Worm (Caenorhabditis elegans) whole organism, L1 larva: ENCODE results near the gene Y39A1A.20.
"Not testable (repeated sequence)": the region's sequence is repeated elsewhere in the genome, so short reads cannot be mapped to it uniquely, and the experiment has no call there.

ENCODE experiments used
- C04F5.9 ChIP-seq: sonication (generic microtip); optimal IDR thresholded peaks from 2 replicates; lab custom pipeline; 2016; ENCODE audit warnings: missing genetic modification characterization, missing compliant biosample characterization
- C16A3.4 ChIP-seq: fragments of 150-350 bp; optimal IDR thresholded peaks from 2 replicates; lab custom pipeline; 2014; ENCODE audit warnings: missing biosample characterization, missing genetic modification characterization
- aha-1 ChIP-seq: fragments of 150-350 bp; optimal IDR thresholded peaks from 2 replicates; lab custom pipeline; 2014; ENCODE audit warnings: missing biosample characterization, missing genetic modification characterization
- alr-1 ChIP-seq: fragments of 200-800 bp; sonication (Bioruptor generic); optimal IDR thresholded peaks from 2 replicates; lab custom pipeline; 2018; ENCODE audit warnings: borderline replicate concordance, mild to moderate bottlenecking, missing genetic modification characterization, missing compliant biosample characterization
- blmp-1 ChIP-seq: fragments of 150-350 bp; optimal IDR thresholded peaks from 2 replicates; lab custom pipeline; 2014; ENCODE audit warnings: missing biosample characterization, missing genetic modification characterization
- ceh-82 ChIP-seq, 3 experiments: fragments of 150-350 bp in 1 of 3; sonication (generic microtip) in 2 of 3; optimal IDR thresholded peaks; 2 replicates each; lab custom pipeline; 2014 to 2017; ENCODE audit warnings: missing biosample characterization in 3 of 3, missing genetic modification characterization in 3 of 3
- dsc-1 ChIP-seq: sonication (generic microtip); optimal IDR thresholded peaks from 2 replicates; lab custom pipeline; 2016; ENCODE audit warnings: mild to moderate bottlenecking, missing genetic modification characterization, missing compliant biosample characterization
- efl-1 ChIP-seq, 4 experiments: fragments of 150-350 bp; optimal IDR thresholded peaks in 3 of 4; peaks in 1 of 4; 1 replicate in 1 of 4; 2 replicates in 3 of 4; lab custom pipeline; 2014; ENCODE audit warnings: missing biosample characterization in 2 of 4, missing genetic modification characterization in 2 of 4, missing genetic modification reagents in 2 of 4
- egl-13 ChIP-seq: sonication (generic microtip); optimal IDR thresholded peaks from 2 replicates; lab custom pipeline; 2016; ENCODE audit warnings: missing genotype, missing genetic modification reagents, missing genetic modification characterization, missing compliant biosample characterization
- egl-27 ChIP-seq, 2 experiments: fragments of 150-350 bp in 1 of 2; sonication (generic microtip); optimal IDR thresholded peaks; 3 replicates each; lab custom pipeline; 2017 to 2018; ENCODE audit warnings: missing biosample characterization in 2 of 2, missing genetic modification characterization in 2 of 2, missing genetic modification reagents in 2 of 2
- elt-2 ChIP-seq: sonication (generic microtip); optimal IDR thresholded peaks from 2 replicates; lab custom pipeline; 2016; ENCODE audit warnings: missing genetic modification characterization, mild to moderate bottlenecking, inconsistent platforms, missing compliant biosample characterization, missing genetic modification reagents
- fkh-4 ChIP-seq: sonication (generic microtip); optimal IDR thresholded peaks from 2 replicates; lab custom pipeline; 2016; ENCODE audit warnings: missing compliant biosample characterization, missing genetic modification characterization, borderline replicate concordance
- fkh-8 ChIP-seq: sonication (generic microtip); optimal IDR thresholded peaks from 2 replicates; lab custom pipeline; 2016; ENCODE audit warnings: mild to moderate bottlenecking, missing genetic modification characterization, missing compliant biosample characterization
- grh-1 ChIP-seq: fragments of 200-800 bp; sonication (Bioruptor generic); IDR thresholded peaks from 2 replicates; pipeline ENCODE4 v1.3.6; 2022; ENCODE audit warnings: missing genetic modification reagents, missing genetic modification characterization, missing compliant biosample characterization
- hlh-17 ChIP-seq: fragments of 200-800 bp; sonication (Bioruptor generic); optimal IDR thresholded peaks from 2 replicates; lab custom pipeline; 2018; ENCODE audit warnings: missing genetic modification characterization, mild to moderate bottlenecking, missing compliant biosample characterization, moderate library complexity, borderline replicate concordance
- hlh-4 ChIP-seq: sonication (generic microtip); optimal IDR thresholded peaks from 2 replicates; lab custom pipeline; 2016; ENCODE audit warnings: mild to moderate bottlenecking, missing genetic modification characterization, missing compliant biosample characterization
- irx-1 ChIP-seq: sonication (generic microtip); optimal IDR thresholded peaks from 2 replicates; lab custom pipeline; 2016; ENCODE audit warnings: missing genetic modification characterization, missing compliant biosample characterization
- jun-1 ChIP-seq: fragments of 150-350 bp; optimal IDR thresholded peaks from 2 replicates; lab custom pipeline; 2014; ENCODE audit warnings: missing biosample characterization, missing genetic modification reagents, missing genetic modification characterization
- lin-13 ChIP-seq: fragments of 150-350 bp; optimal IDR thresholded peaks from 2 replicates; lab custom pipeline; 2014; ENCODE audit warnings: missing biosample characterization, missing genetic modification reagents, missing genetic modification characterization
- lin-15B ChIP-seq: fragments of 150-350 bp; sonication (generic microtip); optimal IDR thresholded peaks from 3 replicates; lab custom pipeline; 2014; ENCODE audit warnings: missing biosample characterization, missing genetic modification characterization
- lir-3 ChIP-seq: sonication (generic microtip); optimal IDR thresholded peaks from 2 replicates; lab custom pipeline; 2016; ENCODE audit warnings: mild to moderate bottlenecking, missing genetic modification characterization, moderate library complexity, missing compliant biosample characterization; ENCODE audit not compliant: poor library complexity
- mab-9 ChIP-seq: fragments of 200-800 bp; sonication (Bioruptor generic); IDR thresholded peaks from 2 replicates; pipeline ENCODE4 v1.3.6; 2022; ENCODE audit warnings: missing genetic modification reagents, missing genetic modification characterization, missing compliant biosample characterization
- mdl-1 ChIP-seq, 2 experiments: fragments of 150-350 bp; optimal IDR thresholded peaks; 2 replicates each; lab custom pipeline; 2014 to 2017; ENCODE audit warnings: missing biosample characterization in 2 of 2, missing genetic modification characterization in 2 of 2, inconsistent platforms in 1 of 2
- mef-2 ChIP-seq: fragments of 150-350 bp; optimal IDR thresholded peaks from 2 replicates; lab custom pipeline; 2014; ENCODE audit warnings: missing biosample characterization, missing genetic modification characterization
- mep-1 ChIP-seq: fragments of 150-350 bp; optimal IDR thresholded peaks from 2 replicates; lab custom pipeline; 2014; ENCODE audit warnings: missing biosample characterization, missing genetic modification characterization
- nhr-11 ChIP-seq: fragments of 150-350 bp; optimal IDR thresholded peaks from 2 replicates; lab custom pipeline; 2014; ENCODE audit warnings: missing biosample characterization, missing genetic modification characterization
- nhr-19 ChIP-seq: fragments of 200-800 bp; sonication (Bioruptor generic); conservative IDR thresholded peaks from 2 replicates; pipeline ENCODE4 v1.3.6; 2022; ENCODE audit warnings: missing genetic modification characterization, missing compliant biosample characterization
- nhr-47 ChIP-seq: sonication (generic microtip); optimal IDR thresholded peaks from 2 replicates; lab custom pipeline; 2016; ENCODE audit warnings: mild to moderate bottlenecking, missing genetic modification characterization, moderate library complexity, missing compliant biosample characterization
- nhr-71 ChIP-seq: sonication (generic microtip); optimal IDR thresholded peaks from 2 replicates; lab custom pipeline; 2016; ENCODE audit warnings: mild to moderate bottlenecking, missing genetic modification characterization, moderate library complexity, missing compliant biosample characterization
- nhr-76 ChIP-seq: sonication (generic microtip); optimal IDR thresholded peaks from 2 replicates; lab custom pipeline; 2017; ENCODE audit warnings: missing biosample characterization, missing genetic modification characterization
- nhr-84 ChIP-seq: sonication (generic microtip); optimal IDR thresholded peaks from 2 replicates; lab custom pipeline; 2017; ENCODE audit warnings: missing biosample characterization, missing genetic modification characterization
- nhr-90 ChIP-seq: sonication (generic microtip); optimal IDR thresholded peaks from 2 replicates; lab custom pipeline; 2016; ENCODE audit warnings: mild to moderate bottlenecking, missing genetic modification characterization, missing compliant biosample characterization; ENCODE audit not compliant: poor library complexity
- pax-3 ChIP-seq: fragments of 200-800 bp; sonication (Bioruptor generic); optimal IDR thresholded peaks from 2 replicates; lab custom pipeline; 2018; ENCODE audit warnings: mild to moderate bottlenecking, missing genetic modification characterization, moderate library complexity, missing compliant biosample characterization
- pqm-1 ChIP-seq: sonication (generic microtip); optimal IDR thresholded peaks from 3 replicates; lab custom pipeline; 2017; ENCODE audit warnings: missing biosample characterization, missing genetic modification characterization
- rnt-1 ChIP-seq: sonication (generic microtip); optimal IDR thresholded peaks from 2 replicates; lab custom pipeline; 2016; ENCODE audit warnings: mild to moderate bottlenecking, missing genetic modification characterization, moderate library complexity, missing compliant biosample characterization
- snpc-4 ChIP-seq: fragments of 150-350 bp; optimal IDR thresholded peaks from 2 replicates; lab custom pipeline; 2014; ENCODE audit warnings: missing biosample characterization, missing genetic modification characterization
- sptf-1 ChIP-seq: fragments of 150-350 bp; optimal IDR thresholded peaks from 2 replicates; lab custom pipeline; 2014; ENCODE audit warnings: missing biosample characterization, missing genetic modification characterization
- swsn-7 ChIP-seq: sonication (generic microtip); optimal IDR thresholded peaks from 2 replicates; lab custom pipeline; 2016; ENCODE audit warnings: missing genetic modification characterization, missing compliant biosample characterization
- tbx-2 ChIP-seq: sonication (generic microtip); optimal IDR thresholded peaks from 2 replicates; lab custom pipeline; 2016; ENCODE audit warnings: missing genetic modification characterization, missing compliant biosample characterization
- unc-130 ChIP-seq: fragments of 150-350 bp; optimal IDR thresholded peaks from 2 replicates; lab custom pipeline; 2017; ENCODE audit warnings: missing biosample characterization, missing genetic modification characterization, inconsistent platforms
- unc-62 ChIP-seq: fragments of 150-350 bp; optimal IDR thresholded peaks from 2 replicates; lab custom pipeline; 2014; ENCODE audit warnings: missing biosample characterization, missing genetic modification reagents, missing genetic modification characterization
- unc-86 ChIP-seq: sonication (generic microtip); optimal IDR thresholded peaks from 2 replicates; lab custom pipeline; 2016; ENCODE audit warnings: missing genetic modification characterization, missing compliant biosample characterization
- unc-98 ChIP-seq: fragments of 200-800 bp; sonication (Bioruptor generic); IDR thresholded peaks from 2 replicates; pipeline ENCODE4 v1.3.6; 2022; ENCODE audit warnings: missing genetic modification characterization, missing compliant biosample characterization
- zag-1 ChIP-seq: fragments of 150-350 bp; optimal IDR thresholded peaks from 2 replicates; lab custom pipeline; 2014; ENCODE audit warnings: missing biosample characterization, missing genetic modification characterization
- zip-4 ChIP-seq: fragments of 200-800 bp; sonication (Bioruptor generic); optimal IDR thresholded peaks from 2 replicates; lab custom pipeline; 2018; ENCODE audit warnings: mild to moderate bottlenecking, missing genetic modification characterization, moderate library complexity, missing compliant biosample characterization
- ztf-11 ChIP-seq, 2 experiments: sonication (generic microtip); optimal IDR thresholded peaks; 2 replicates each; lab custom pipeline; 2016 to 2017; ENCODE audit warnings: missing genetic modification characterization in 2 of 2, missing biosample characterization in 1 of 2, missing compliant biosample characterization in 1 of 2

Y39A1A.20 gene

DNA sequence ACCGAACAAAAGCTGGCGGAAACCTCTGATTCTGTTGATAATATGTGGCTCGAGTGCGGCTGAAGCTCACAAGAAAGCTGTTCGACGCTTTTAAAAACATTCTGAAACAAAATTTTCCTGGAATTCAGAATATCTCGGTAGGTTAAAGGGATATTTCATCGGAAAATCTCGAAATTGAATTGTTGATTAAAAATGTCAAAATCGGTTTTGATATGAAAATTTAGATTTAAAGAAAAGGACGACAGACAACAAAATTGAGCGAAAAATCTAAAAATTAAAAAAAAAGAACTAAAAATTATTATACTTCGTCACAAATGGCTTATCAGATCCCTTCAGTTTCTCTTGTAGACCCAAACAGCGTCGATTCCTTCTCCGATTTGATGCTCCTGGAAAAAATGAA is at the start of gene Y39A1A.20:
Gene Y39A1A.20 (minus strand): TSS at position 101 of the 400 bp plus-strand sequence.
- no peak for TF ChIP-seq alr-1
- TF ChIP-seq nhr-11 (tag; lab: Kevin White, UChicago), result no peak
- TF ChIP-seq nhr-76 (tag; lab: Kevin White, UChicago), result no peak
- no peak for TF ChIP-seq C04F5.9 (tag; lab: Kevin White, UChicago)
- TF ChIP-seq mep-1 (tag; lab: Kevin White, UChicago), result no peak
- no peak for TF ChIP-seq pqm-1 (tag; lab: Kevin White, UChicago)
- TF ChIP-seq hlh-17 (GFP tag; lab: Kevin White, UChicago), result no peak
- TF ChIP-seq ceh-82 (tag; optimal IDR thresholded peaks at IDR 0.05; lab: Kevin White, UChicago), result no peak
- TF ChIP-seq nhr-19, result no peak
- no peak for TF ChIP-seq unc-98 (GFP tag; lab: Robert Waterston, UW)
- TF ChIP-seq sptf-1 (tag; lab: Kevin White, UChicago), result no peak
- no peak for TF ChIP-seq lir-3 (tag; lab: Kevin White, UChicago)
- no peak for TF ChIP-seq mdl-1 (tag; optimal IDR thresholded peaks at IDR 0.05; lab: Kevin White, UChicago)

DNA sequence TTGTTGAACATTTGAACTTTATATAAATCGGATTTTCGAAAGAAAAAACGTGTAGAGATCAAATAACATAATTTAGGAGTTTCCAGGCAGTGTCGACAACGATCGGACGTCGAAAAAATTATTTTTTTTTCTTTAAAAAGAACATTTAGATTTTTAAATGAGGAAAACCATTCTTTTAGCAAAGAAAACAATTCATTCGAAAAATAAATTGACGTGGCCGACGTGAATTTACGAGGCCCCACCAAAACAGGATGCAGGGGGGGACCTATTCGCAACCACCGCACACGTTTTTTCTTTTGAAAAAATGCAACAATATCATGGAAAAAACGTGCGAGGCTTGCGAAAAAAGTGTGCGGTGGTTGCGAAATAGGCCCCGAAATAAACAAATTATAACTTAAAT is 49.7 kb upstream of the Y39A1A.20 start, which contains the start of gene enu-3.6:
Gene enu-3.6 (plus strand): TSS at position 392 of the 400 bp plus-strand sequence.
- not testable (repeated sequence) for TF ChIP-seq unc-62; grh-1 (GFP tag; lab: Robert Waterston, UW); aha-1

DNA sequence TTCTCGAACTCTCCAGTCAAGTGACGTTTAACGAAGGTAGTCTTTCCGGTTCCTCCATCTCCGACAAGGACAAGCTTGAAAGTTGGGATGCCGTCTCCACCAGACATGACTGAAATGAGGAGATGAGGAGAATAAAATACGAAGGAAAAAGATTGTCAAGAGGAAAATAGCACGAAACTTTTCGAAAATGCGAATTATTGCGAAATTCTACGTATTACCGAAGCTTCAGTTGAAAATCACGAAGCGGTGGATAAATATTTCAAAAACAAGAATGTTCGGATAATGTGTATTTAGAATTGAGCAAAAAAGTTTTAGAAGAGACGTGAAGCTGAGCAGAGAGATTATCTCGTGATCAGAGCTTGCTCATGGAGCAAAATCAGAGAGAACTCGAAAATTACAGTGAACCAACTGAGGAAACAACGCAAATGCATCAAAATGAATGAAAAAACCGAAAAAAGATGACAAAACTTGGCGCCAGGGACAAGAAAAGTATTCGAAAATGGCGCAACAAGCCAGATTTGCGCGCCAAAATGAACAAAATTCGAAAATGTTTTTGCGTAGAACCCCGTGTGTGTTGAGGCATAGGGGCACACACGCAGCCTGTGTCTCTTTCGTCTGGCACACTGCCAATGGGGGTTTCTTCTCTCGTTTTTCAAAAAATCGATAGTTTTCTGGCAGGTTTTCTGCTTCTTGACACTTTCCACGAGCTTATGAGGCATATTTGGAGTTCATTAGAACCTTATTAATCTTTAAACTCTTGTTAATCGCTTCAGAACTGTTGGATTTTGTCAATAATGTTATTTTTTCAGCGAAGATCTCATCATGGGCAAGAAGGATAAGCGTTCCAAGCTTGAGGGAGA is 47.5 kb upstream of the Y39A1A.20 start, which contains the start of the genes ran-1 and dkc-1:
Gene ran-1 (minus strand): TSS at position 109 of the 860 bp plus-strand sequence.
Gene dkc-1 (plus strand): TSS at position 810 of the 860 bp plus-strand sequence.
- TF ChIP-seq egl-13 (tag; lab: Kevin White, UChicago), result no peak
- TF ChIP-seq unc-130, result peak; percentile 57
- peak; percentile 47 for TF ChIP-seq nhr-47
- TF ChIP-seq nhr-71 (tag; lab: Kevin White, UChicago), result peak; percentile 64
- peak; percentile 67 for TF ChIP-seq lin-15B
- no peak for TF ChIP-seq C04F5.9 (tag; lab: Kevin White, UChicago)
- no peak for TF ChIP-seq mef-2 (tag; lab: Kevin White, UChicago)
- TF ChIP-seq unc-86 (tag; lab: Kevin White, UChicago), result no peak
- TF ChIP-seq efl-1 (optimal IDR thresholded peaks at IDR 0.05; lab: Kevin White, UChicago), result peak; percentile 81 to 86
- peak; percentile 85 to 96 for TF ChIP-seq efl-1 (GFP tag; optimal IDR thresholded peaks at IDR 0.05 in 1 of 2; lab: Kevin White, UChicago)
- no peak for TF ChIP-seq nhr-84 (tag; lab: Kevin White, UChicago)
- peak; percentile 19 for TF ChIP-seq nhr-90 (tag; lab: Kevin White, UChicago)
- TF ChIP-seq nhr-19, result peak; percentile 38
- peak; percentile 42 for TF ChIP-seq snpc-4 (tag; lab: Kevin White, UChicago)
- TF ChIP-seq lin-13 (GFP tag; lab: Kevin White, UChicago), result peak; percentile 16
- peak; percentile 42 for TF ChIP-seq jun-1
- no peak for TF ChIP-seq alr-1
- TF ChIP-seq fkh-8, result peak; percentile 73
- TF ChIP-seq hlh-4 (tag; lab: Kevin White, UChicago), result no peak
- TF ChIP-seq mab-9 (GFP tag; lab: Robert Waterston, UW), result no peak
- TF ChIP-seq nhr-76 (tag; lab: Kevin White, UChicago), result no peak
- peak; percentile 77 for TF ChIP-seq zip-4 (GFP tag; lab: Kevin White, UChicago)
- no peak for TF ChIP-seq ztf-11 (tag; optimal IDR thresholded peaks at IDR 0.05; lab: Kevin White, UChicago)
- peak; percentile 35 for TF ChIP-seq irx-1
- peak; percentile 19 for TF ChIP-seq dsc-1 (tag; lab: Kevin White, UChicago)
- TF ChIP-seq egl-27 (tag; optimal IDR thresholded peaks at IDR 0.05; lab: Kevin White, UChicago), result no peak
- peak; percentile 53 for TF ChIP-seq tbx-2
- TF ChIP-seq pax-3 (tag; lab: Kevin White, UChicago), result no peak
- TF ChIP-seq swsn-7 (tag; lab: Kevin White, UChicago), result peak; percentile 56
- no peak for TF ChIP-seq pqm-1 (tag; lab: Kevin White, UChicago)
- TF ChIP-seq C16A3.4, result peak; percentile 57
- TF ChIP-seq zag-1 (tag; lab: Kevin White, UChicago), result no peak
- no peak for TF ChIP-seq fkh-4 (tag; lab: Kevin White, UChicago)
- peak; percentile 46 for TF ChIP-seq rnt-1 (tag; lab: Kevin White, UChicago)
- TF ChIP-seq blmp-1, result no peak
- TF ChIP-seq elt-2, result no peak
